Fruit fly (Drosophila melanogaster) whole organism, embryonic: ENCODE measurements around the gene CrebB.

Experiments
- Atf6 ChIP-seq: fragments of 200-800 bp; sonication (Bioruptor generic); IDR thresholded peaks from 2 replicates; pipeline ENCODE4 v1.3.6; 2022; ENCODE audit warnings: missing biosample characterization, missing genetic modification characterization
- CG10209 ChIP-seq: fragments of 200-800 bp; sonication (Bioruptor generic); optimal IDR thresholded peaks from 3 replicates; lab custom pipeline; 2017; ENCODE audit warnings: missing biosample characterization, mild to moderate bottlenecking, missing genetic modification characterization, missing genetic modification reagents
- CG10366 ChIP-seq: fragments of 200-800 bp; sonication (Bioruptor generic); IDR thresholded peaks from 2 replicates; pipeline ENCODE4 v1.3.6; 2022; ENCODE audit warnings: missing biosample characterization, missing genetic modification characterization
- CG11247 ChIP-seq: fragments of 200-800 bp; sonication (Bioruptor generic); IDR thresholded peaks from 2 replicates; pipeline ENCODE4 v1.3.6; 2022; ENCODE audit warnings: missing biosample characterization, missing genetic modification characterization
- CG13624 ChIP-seq: fragments of 200-800 bp; sonication (Bioruptor generic); optimal IDR thresholded peaks from 2 replicates; lab custom pipeline; 2016; ENCODE audit warnings: missing biosample characterization, missing genetic modification characterization
- CG1603 ChIP-seq: fragments of 200-800 bp; sonication (Bioruptor generic); optimal IDR thresholded peaks from 2 replicates; lab custom pipeline; 2019; ENCODE audit warnings: missing biosample characterization, mild to moderate bottlenecking, missing genetic modification characterization, moderate library complexity
- CG17829 ChIP-seq: fragments of 200-800 bp; optimal IDR thresholded peaks from 2 replicates; lab custom pipeline; 2019; ENCODE audit warnings: missing biosample characterization, mild to moderate bottlenecking, missing genetic modification characterization, moderate library complexity
- CG18764 ChIP-seq: fragments of 200-800 bp; sonication (Bioruptor generic); optimal IDR thresholded peaks from 3 replicates; lab custom pipeline; 2016; ENCODE audit warnings: missing biosample characterization, missing genetic modification characterization
- CG33213 ChIP-seq: fragments of 200-800 bp; sonication (Bioruptor generic); optimal IDR thresholded peaks from 3 replicates; lab custom pipeline; 2016; ENCODE audit warnings: missing biosample characterization, missing genetic modification characterization
- CG3407 ChIP-seq: fragments of 200-800 bp; sonication (Bioruptor generic); optimal IDR thresholded peaks from 2 replicates; lab custom pipeline; 2018; ENCODE audit warnings: missing biosample characterization, mild to moderate bottlenecking, missing genetic modification characterization
- CG3838 ChIP-seq: fragments of 200-800 bp; sonication (Bioruptor generic); optimal IDR thresholded peaks from 3 replicates; lab custom pipeline; 2016; ENCODE audit warnings: missing biosample characterization, missing genetic modification characterization
- CG4820 ChIP-seq: fragments of 200-800 bp; sonication (Bioruptor generic); optimal IDR thresholded peaks from 3 replicates; lab custom pipeline; 2016; ENCODE audit warnings: missing biosample characterization, missing genetic modification characterization
- CG7271 ChIP-seq: fragments of 200-800 bp; sonication (Bioruptor generic); optimal IDR thresholded peaks from 2 replicates; lab custom pipeline; 2018; ENCODE audit warnings: missing biosample characterization, mild to moderate bottlenecking, missing genetic modification characterization, moderate library complexity
- CG7357 ChIP-seq: fragments of 200-800 bp; sonication (Bioruptor generic); IDR thresholded peaks from 3 replicates; pipeline ENCODE4 v1.3.6; 2022; ENCODE audit warnings: missing biosample characterization, missing genetic modification characterization
- CG8924 ChIP-seq: fragments of 200-800 bp; optimal IDR thresholded peaks from 3 replicates; lab custom pipeline; 2019; ENCODE audit warnings: missing biosample characterization, mild to moderate bottlenecking, missing genetic modification characterization, moderate library complexity
- CG9215 ChIP-seq: fragments of 200-800 bp; sonication (Bioruptor generic); IDR thresholded peaks from 2 replicates; pipeline ENCODE4 v1.3.6; 2022; ENCODE audit warnings: missing biosample characterization, missing genetic modification characterization
- Dfd ChIP-seq, 2 experiments: fragments of >200 bp; optimal IDR thresholded peaks; 2 replicates each; lab custom pipeline; 2017; ENCODE audit warnings: missing biosample characterization in 2 of 2, missing genetic modification characterization in 2 of 2
- Dip3 ChIP-seq: fragments of 200-800 bp; sonication (Bioruptor generic); optimal IDR thresholded peaks from 3 replicates; lab custom pipeline; 2016; ENCODE audit warnings: missing biosample characterization, missing genetic modification characterization
- Fer3 ChIP-seq: fragments of 200-800 bp; sonication (Bioruptor generic); optimal IDR thresholded peaks from 2 replicates; lab custom pipeline; 2018; ENCODE audit warnings: missing biosample characterization, mild to moderate bottlenecking, missing genetic modification characterization, moderate library complexity
- HLH54F ChIP-seq: fragments of 200-800 bp; sonication (Bioruptor generic); optimal IDR thresholded peaks from 3 replicates; lab custom pipeline; 2016; ENCODE audit warnings: missing biosample characterization, missing genetic modification characterization
- HmgZ ChIP-seq: fragments of 200-800 bp; sonication (Bioruptor generic); optimal IDR thresholded peaks from 2 replicates; lab custom pipeline; 2018; ENCODE audit warnings: missing biosample characterization, mild to moderate bottlenecking, missing genetic modification characterization
- Lpt ChIP-seq: fragments of >200 bp; optimal IDR thresholded peaks from 2 replicates; lab custom pipeline; 2018; ENCODE audit warnings: missing biosample characterization, missing genetic modification characterization
- Meics ChIP-seq: fragments of 200-800 bp; sonication (Bioruptor generic); optimal IDR thresholded peaks from 2 replicates; lab custom pipeline; 2017; ENCODE audit warnings: missing biosample characterization, mild to moderate bottlenecking, missing genetic modification characterization
- NC2β ChIP-seq: fragments of 200-800 bp; sonication (Bioruptor generic); optimal IDR thresholded peaks from 2 replicates; lab custom pipeline; 2016; ENCODE audit warnings: missing biosample characterization, missing genetic modification characterization
- Nf-YB ChIP-seq: fragments of 200-800 bp; sonication (Bioruptor generic); optimal IDR thresholded peaks from 3 replicates; lab custom pipeline; 2019; ENCODE audit warnings: missing biosample characterization, mild to moderate bottlenecking, missing genetic modification characterization, moderate library complexity
- Scr ChIP-seq: fragments of 200-800 bp; sonication (Bioruptor generic); IDR thresholded peaks from 2 replicates; pipeline ENCODE4 v1.3.6; 2022; ENCODE audit warnings: missing biosample characterization, missing genetic modification characterization; ENCODE audit not compliant: partially characterized antibody
- Sox100B ChIP-seq: fragments of 200-800 bp; sonication (Bioruptor generic); optimal IDR thresholded peaks from 3 replicates; lab custom pipeline; 2018; ENCODE audit warnings: missing biosample characterization, mild to moderate bottlenecking, missing genetic modification characterization
- Sox102F ChIP-seq: fragments of 200-800 bp; sonication (Bioruptor generic); optimal IDR thresholded peaks from 2 replicates; lab custom pipeline; 2018; ENCODE audit warnings: missing biosample characterization, mild to moderate bottlenecking, missing genetic modification characterization, moderate library complexity
- TFAM ChIP-seq: fragments of 200-800 bp; sonication (Bioruptor generic); optimal IDR thresholded peaks from 2 replicates; lab custom pipeline; 2017; ENCODE audit warnings: missing biosample characterization, missing genetic modification characterization, inconsistent platforms
- Vsx1 ChIP-seq: fragments of 200-800 bp; sonication (Bioruptor generic); optimal IDR thresholded peaks from 2 replicates; lab custom pipeline; 2017; ENCODE audit warnings: missing biosample characterization, mild to moderate bottlenecking, missing genetic modification characterization, missing genetic modification reagents
- YL-1 ChIP-seq: fragments of 200-800 bp; sonication (Bioruptor generic); optimal IDR thresholded peaks from 3 replicates; lab custom pipeline; 2017; ENCODE audit warnings: missing biosample characterization, mild to moderate bottlenecking, missing genetic modification characterization
- abd-A ChIP-seq: fragments of 200-800 bp; sonication (Bioruptor generic); optimal IDR thresholded peaks from 3 replicates; lab custom pipeline; 2019; ENCODE audit warnings: missing biosample characterization, mild to moderate bottlenecking, missing genetic modification characterization, moderate library complexity
- ap ChIP-seq: fragments of 200-800 bp; sonication (Bioruptor generic); IDR thresholded peaks from 2 replicates; pipeline ENCODE4 v1.3.6; 2022; ENCODE audit warnings: missing biosample characterization, missing genetic modification characterization
- bcd ChIP-seq: fragments of 200-800 bp; sonication (Bioruptor generic); optimal IDR thresholded peaks from 2 replicates; lab custom pipeline; 2017; ENCODE audit warnings: missing biosample characterization, mild to moderate bottlenecking, missing genetic modification characterization
- caup ChIP-seq: fragments of 200-800 bp; sonication (Bioruptor generic); optimal IDR thresholded peaks from 3 replicates; lab custom pipeline; 2017; ENCODE audit warnings: missing biosample characterization, mild to moderate bottlenecking, missing genetic modification characterization, moderate library complexity; ENCODE audit not compliant: severe bottlenecking
- dm ChIP-seq: fragments of 200-800 bp; sonication (Bioruptor generic); optimal IDR thresholded peaks from 3 replicates; lab custom pipeline; 2016; ENCODE audit warnings: missing biosample characterization, missing genetic modification characterization
- dmrt11E ChIP-seq: fragments of 200-800 bp; sonication (Bioruptor generic); optimal IDR thresholded peaks from 3 replicates; lab custom pipeline; 2018; ENCODE audit warnings: missing biosample characterization, mild to moderate bottlenecking, missing genetic modification characterization, moderate library complexity
- eyg ChIP-seq: fragments of 200-800 bp; sonication (Bioruptor generic); optimal IDR thresholded peaks from 3 replicates; lab custom pipeline; 2016; ENCODE audit warnings: missing biosample characterization, missing genetic modification characterization
- fd102C ChIP-seq: fragments of 200-800 bp; sonication (Bioruptor generic); optimal IDR thresholded peaks from 2 replicates; lab custom pipeline; 2018; ENCODE audit warnings: missing biosample characterization, mild to moderate bottlenecking, missing genetic modification characterization, moderate library complexity
- fu2 ChIP-seq: fragments of 200-800 bp; sonication (Bioruptor generic); optimal IDR thresholded peaks from 2 replicates; lab custom pipeline; 2016; ENCODE audit warnings: missing biosample characterization, missing genetic modification characterization
- grn ChIP-seq: fragments of 200-800 bp; sonication (Bioruptor generic); optimal IDR thresholded peaks from 3 replicates; lab custom pipeline; 2017; ENCODE audit warnings: missing biosample characterization, missing genetic modification characterization
- hb ChIP-seq: fragments of 200-800 bp; sonication (Bioruptor generic); IDR thresholded peaks from 3 replicates; pipeline ENCODE4 v1.3.6; 2022; ENCODE audit warnings: missing biosample characterization, missing genetic modification characterization; ENCODE audit not compliant: partially characterized antibody
- kni ChIP-seq: fragments of 200-800 bp; sonication (Bioruptor generic); optimal IDR thresholded peaks from 3 replicates; lab custom pipeline; 2017; ENCODE audit warnings: mild to moderate bottlenecking, missing biosample characterization, missing genetic modification reagents, missing genetic modification characterization
- maf-S ChIP-seq: fragments of 200-800 bp; sonication (Bioruptor generic); optimal IDR thresholded peaks from 2 replicates; lab custom pipeline; 2016; ENCODE audit warnings: missing biosample characterization, missing genetic modification characterization
- nerfin-1 ChIP-seq: fragments of 200-800 bp; sonication (Bioruptor generic); optimal IDR thresholded peaks from 3 replicates; lab custom pipeline; 2019; ENCODE audit warnings: missing biosample characterization, mild to moderate bottlenecking, missing genetic modification characterization, moderate library complexity
- sim ChIP-seq: fragments of 200-800 bp; sonication (Bioruptor generic); IDR thresholded peaks from 2 replicates; pipeline ENCODE4 v1.3.6; 2022; ENCODE audit warnings: missing biosample characterization, missing genetic modification characterization
- slp2 ChIP-seq: fragments of 200-800 bp; sonication (Bioruptor generic); optimal IDR thresholded peaks from 2 replicates; lab custom pipeline; 2016; ENCODE audit warnings: missing biosample characterization, missing genetic modification characterization
- tna ChIP-seq: fragments of 200-800 bp; sonication (Bioruptor generic); IDR thresholded peaks from 2 replicates; pipeline ENCODE4 v1.3.6; 2022; ENCODE audit warnings: missing biosample characterization, missing genetic modification characterization; ENCODE audit not compliant: partially characterized antibody
- trh ChIP-seq: fragments of 200-800 bp; sonication (Bioruptor generic); optimal IDR thresholded peaks from 2 replicates; lab custom pipeline; 2016; ENCODE audit warnings: missing biosample characterization, missing genetic modification characterization
- tup ChIP-seq: fragments of 200-800 bp; sonication (Bioruptor generic); optimal IDR thresholded peaks from 2 replicates; lab custom pipeline; 2016; ENCODE audit warnings: missing biosample characterization, mild to moderate bottlenecking, missing genetic modification characterization, moderate library complexity
- tx ChIP-seq: fragments of 200-800 bp; sonication (Bioruptor generic); optimal IDR thresholded peaks from 2 replicates; lab custom pipeline; 2016; ENCODE audit warnings: missing biosample characterization, missing genetic modification characterization

The CrebB gene

dm6 chrX:18405567-18406059 is 39.5 kb downstream of the CrebB start (continued):
- peak; percentile 40 for TF ChIP-seq Nf-YB (GFP tag; lab: Kevin White, UChicago)
- TF ChIP-seq CG17829: peak; percentile 41
- TF ChIP-seq YL-1 (GFP tag; lab: Kevin White, UChicago): no peak
- TF ChIP-seq HLH54F: peak; percentile 19
- no peak for TF ChIP-seq CG18764 (GFP tag; lab: Kevin White, UChicago)
- TF ChIP-seq abd-A (tag; lab: Kevin White, UChicago): no peak
- TF ChIP-seq CG3407 (GFP tag; lab: Kevin White, UChicago): peak; percentile 58
- TF ChIP-seq slp2 (GFP tag; lab: Kevin White, UChicago): no peak
- 0 out of 2 replicates have a peak, but pooled peaks have one; percentile 14 for TF ChIP-seq ap (GFP tag; lab: Robert Waterston, UW)
- TF ChIP-seq Vsx1: peak; percentile 64
- TF ChIP-seq CG11247 (GFP tag; lab: Robert Waterston, UW): no peak
- peak; percentile 55 for TF ChIP-seq CG4820 (GFP tag; lab: Kevin White, UChicago)
- TF ChIP-seq dmrt11E (tag; lab: Kevin White, UChicago): peak; percentile 43
- peak; percentile 49 for TF ChIP-seq CG13624 (GFP tag; lab: Kevin White, UChicago)
- peak; percentile 82 for TF ChIP-seq Sox102F (GFP tag; lab: Kevin White, UChicago)
- peak; percentile 39 for TF ChIP-seq tx
- TF ChIP-seq hb (GFP tag; lab: Robert Waterston, UW): no peak
- TF ChIP-seq grn (GFP tag; lab: Kevin White, UChicago): no peak
- TF ChIP-seq Dip3 (GFP tag; lab: Kevin White, UChicago): peak; percentile 15
- TF ChIP-seq maf-S (GFP tag; lab: Kevin White, UChicago): no peak
- TF ChIP-seq eyg: no peak
- no peak for TF ChIP-seq kni (GFP tag; lab: Kevin White, UChicago)
- peak; percentile 72 for TF ChIP-seq bcd (GFP tag; lab: Kevin White, UChicago)
- peak; percentile 56 for TF ChIP-seq CG1603 (tag; lab: Kevin White, UChicago)
- TF ChIP-seq fd102C (GFP tag; lab: Kevin White, UChicago): no peak
- peak; percentile 57 for TF ChIP-seq Meics (GFP tag; lab: Kevin White, UChicago)
- TF ChIP-seq CG7357 (GFP tag; lab: Robert Waterston, UW): no peak
- no peak for TF ChIP-seq Dfd (GFP tag; optimal IDR thresholded peaks at IDR 0.05; lab: Kevin White, UChicago)
- peak; percentile 10 for TF ChIP-seq Fer3 (tag; lab: Kevin White, UChicago)
- TF ChIP-seq fu2 (GFP tag; lab: Kevin White, UChicago): no peak
- no peak for TF ChIP-seq dm (GFP tag; lab: Kevin White, UChicago)
- no peak for TF ChIP-seq sim (GFP tag; lab: Robert Waterston, UW)
- peak; percentile 78 for TF ChIP-seq Sox100B (GFP tag; lab: Kevin White, UChicago)
- TF ChIP-seq caup (GFP tag; lab: Kevin White, UChicago): peak; percentile 50
- peak; percentile 42 for TF ChIP-seq trh
- TF ChIP-seq nerfin-1 (tag; lab: Kevin White, UChicago): peak; percentile 64
- TF ChIP-seq Scr (GFP tag; lab: Robert Waterston, UW): no peak
- peak; percentile 52 for TF ChIP-seq CG10209 (GFP tag; lab: Kevin White, UChicago)
- TF ChIP-seq HmgZ (tag; lab: Kevin White, UChicago): peak; percentile 1
- TF ChIP-seq CG7271 (tag; lab: Kevin White, UChicago): no peak
- no peak for TF ChIP-seq Lpt (GFP tag; lab: Kevin White, UChicago)
- no peak for TF ChIP-seq CG3838
- TF ChIP-seq Atf6: peak; percentile 64
- TF ChIP-seq tna: no peak
- no peak for TF ChIP-seq TFAM (GFP tag; lab: Kevin White, UChicago)
- TF ChIP-seq CG10366: peak; percentile 41; the same call in 1 of the 2 replicates
- TF ChIP-seq CG8924: peak; percentile 63
- TF ChIP-seq tup (GFP tag; lab: Kevin White, UChicago): peak; percentile 18
- TF ChIP-seq CG33213 (GFP tag; lab: Kevin White, UChicago): no peak
- TF ChIP-seq CG9215 (GFP tag; lab: Robert Waterston, UW): peak; percentile 28; the same call in 1 of the 2 replicates
- no peak for TF ChIP-seq NC2β (GFP tag; lab: Kevin White, UChicago)
